Worm (Caenorhabditis elegans): ENCODE data around the gene C01G10.15.
A peak's percentile ranks its signal among the peaks of the same experiment; 100 is the strongest.

C01G10.15 gene

DNA sequence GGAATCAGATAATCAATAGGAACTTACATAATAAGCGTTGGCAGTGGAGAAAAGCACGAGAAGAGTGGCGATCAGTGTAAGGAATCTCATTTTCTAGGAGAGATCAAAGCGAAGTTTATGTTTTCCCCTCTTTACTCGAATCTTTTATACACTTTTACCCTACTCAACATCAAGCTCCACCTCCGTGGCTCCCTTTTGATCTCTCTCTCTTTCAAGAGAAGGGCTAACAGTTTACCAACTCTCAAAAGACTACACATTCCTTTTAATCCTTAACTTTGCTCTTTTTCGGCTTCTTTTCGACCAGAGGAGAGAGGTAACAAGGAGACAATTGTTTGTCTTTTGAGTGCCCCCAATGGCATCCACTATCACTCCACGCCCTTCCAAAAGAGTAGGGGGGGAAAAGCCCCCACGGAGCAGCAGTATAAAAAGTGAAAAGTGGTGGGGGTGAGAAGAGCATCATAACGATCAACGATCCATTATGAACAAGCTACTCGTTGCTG, at the start of gene C01G10.15, which contains the start of gene C01G10.6:
TSS of gene C01G10.15 (minus strand) at position 101 of the 500 bp plus-strand sequence.
TSS of gene C01G10.6 (plus strand) at position 450 of the 500 bp plus-strand sequence.
- TF ChIP-seq nhr-20 (tag; optimal IDR thresholded peaks at IDR 0.05), result no peak
- TF ChIP-seq tbx-2 (tag; optimal IDR thresholded peaks at IDR 0.05), result peak; percentile 29
- peak; percentile 39 for TF ChIP-seq lin-14 (GFP tag; optimal IDR thresholded peaks at IDR 0.05)
- peak; percentile 52 for TF ChIP-seq nhr-77 (tag; optimal IDR thresholded peaks at IDR 0.05)

DNA sequence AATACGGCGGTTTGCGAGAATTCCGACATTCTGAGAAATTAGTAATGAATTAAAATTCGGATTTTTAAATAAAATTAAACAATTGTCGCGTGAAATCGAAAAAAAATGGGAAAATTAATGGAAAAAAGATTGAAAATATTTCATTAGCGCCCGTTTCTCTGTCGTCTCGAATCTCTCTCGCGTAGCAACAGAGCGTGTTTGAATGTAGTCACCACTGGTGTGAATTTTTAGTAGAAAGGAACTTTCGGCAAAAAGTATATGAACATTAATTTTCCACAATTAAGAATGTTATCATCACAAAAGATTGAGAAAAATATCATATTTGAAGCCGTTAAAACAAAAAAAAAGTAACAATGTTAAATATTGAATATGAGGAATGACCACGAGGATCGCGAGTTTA, 49.7 kb upstream of the C01G10.15 start, which contains the start of gene aipl-1:
TSS of gene aipl-1 (minus strand) at position 30 of the 400 bp plus-strand sequence.
- TF ChIP-seq isw-1 (GFP tag; IDR thresholded peaks at IDR 0.05) (peak; percentile 66), mef-2 (tag; optimal IDR thresholded peaks at IDR 0.05) (peak; percentile 43), mdl-1 (tag; optimal IDR thresholded peaks at IDR 0.05) (peak in 1 of 2 experiments; percentile 59), fkh-10 (GFP tag; optimal IDR thresholded peaks at IDR 0.05) (peak; percentile 47), elt-2 (tag; optimal IDR thresholded peaks at IDR 0.05) (peak; percentile 21), nhr-71 (tag; optimal IDR thresholded peaks at IDR 0.05) (peak; percentile 87), ceh-8 (GFP tag; optimal IDR thresholded peaks at IDR 0.05) (no peak), grh-1 (GFP tag; IDR thresholded peaks at IDR 0.05) (0 out of 2 replicates have a peak, but pooled peaks have one; percentile 11), ceh-88 (GFP tag; IDR thresholded peaks at IDR 0.05) (peak; percentile 14; the same call in 1 of the 2 replicates), unc-130 (tag; optimal IDR thresholded peaks at IDR 0.05) (peak; percentile 76), pqm-1 (tag; optimal IDR thresholded peaks at IDR 0.05) (no peak), tlp-1 (tag; optimal IDR thresholded peaks at IDR 0.05) (no peak), efl-1 (optimal IDR thresholded peaks at IDR 0.05) (peak; percentile 90 to 92), efl-1 (GFP tag; optimal IDR thresholded peaks at IDR 0.05 in 1 of 2) (peak; percentile 88 to 99), efl-3 (GFP tag; optimal IDR thresholded peaks at IDR 0.05) (no peak), pax-3 (tag; optimal IDR thresholded peaks at IDR 0.05) (peak; percentile 89), dsc-1 (tag; optimal IDR thresholded peaks at IDR 0.05) (peak; percentile 36), lin-13 (GFP tag; optimal IDR thresholded peaks at IDR 0.05) (peak; percentile 81), xbp-1 (tag; optimal IDR thresholded peaks at IDR 0.05) (peak; percentile 69), lir-3 (tag; optimal IDR thresholded peaks at IDR 0.05; ENCODE audit: poor library complexity) (peak; percentile 83), snu-23 (GFP tag; optimal IDR thresholded peaks at IDR 0.05) (peak; percentile 86), nhr-19 (GFP tag; conservative IDR thresholded peaks at IDR 0.05) (peak; percentile 72; the same call in 1 of the 2 replicates), nhr-47 (tag; optimal IDR thresholded peaks at IDR 0.05) (peak; percentile 79), lin-35 (GFP tag; optimal IDR thresholded peaks at IDR 0.05) (peak; percentile 88 to 95), fkh-8 (tag; optimal IDR thresholded peaks at IDR 0.05) (peak; percentile 87), zag-1 (tag; optimal IDR thresholded peaks at IDR 0.05) (no peak), vab-15 (tag; optimal IDR thresholded peaks at IDR 0.05) (peak; percentile 78), jun-1 (tag; optimal IDR thresholded peaks at IDR 0.05) (peak; percentile 41), C16A3.4 (tag; optimal IDR thresholded peaks at IDR 0.05) (peak; percentile 94), fos-1 (tag; optimal IDR thresholded peaks at IDR 0.05) (peak; percentile 75), snpc-4 (tag; optimal IDR thresholded peaks at IDR 0.05) (peak; percentile 68), irx-1 (tag; optimal IDR thresholded peaks at IDR 0.05) (peak; percentile 13), ama-1 (optimal IDR thresholded peaks at IDR 0.05) (peak; percentile 26), alr-1 (tag; optimal IDR thresholded peaks at IDR 0.05; ENCODE audit: borderline replicate concordance) (no peak), nhr-90 (tag; optimal IDR thresholded peaks at IDR 0.05; ENCODE audit: poor library complexity) (peak; percentile 56), ceh-82 (tag; optimal IDR thresholded peaks at IDR 0.05) (peak; percentile 79 to 92 (median 87)), F16B12.6 (tag; optimal IDR thresholded peaks at IDR 0.05) (peak; percentile 61), elt-3 (tag; optimal IDR thresholded peaks at IDR 0.05) (peak in 2 of 6 experiments; percentile 9 to 83), unc-86 (tag; optimal IDR thresholded peaks at IDR 0.05) (peak; percentile 49), nhr-77 (tag; optimal IDR thresholded peaks at IDR 0.05) (peak; percentile 76), nhr-12 (tag; optimal IDR thresholded peaks at IDR 0.05) (no peak), fkh-4 (tag; optimal IDR thresholded peaks at IDR 0.05; ENCODE audit: borderline replicate concordance) (no peak), dpl-1 (GFP tag; optimal IDR thresholded peaks at IDR 0.05) (peak; percentile 85 to 90 (median 87)), skn-1 (tag; optimal IDR thresholded peaks at IDR 0.05) (peak; percentile 86), nhr-237 (tag; optimal IDR thresholded peaks at IDR 0.05) (peak; percentile 6), nhr-20 (tag; optimal IDR thresholded peaks at IDR 0.05) (peak; percentile 78), lsy-2 (tag; optimal IDR thresholded peaks at IDR 0.05) (peak; percentile 74 to 92), nhr-11 (tag; optimal IDR thresholded peaks at IDR 0.05) (peak; percentile 24)
